Fruit fly (Drosophila melanogaster) Kc167 (cell line): ENCODE data around the gene mge.

ENCODE experiments used
- Myc ChIP-seq: fragments of >200 bp; optimal IDR thresholded peaks from 2 replicates; lab custom pipeline; 2017; ENCODE audit warnings: missing external identifiers
- Sin3A ChIP-seq: fragments of >200 bp; optimal IDR thresholded peaks from 2 replicates; lab custom pipeline; 2018; ENCODE audit warnings: missing external identifiers
- h ChIP-seq: fragments of >200 bp; optimal IDR thresholded peaks from 3 replicates; lab custom pipeline; 2018; ENCODE audit warnings: missing external identifiers
- insv ChIP-seq: fragments of >200 bp; optimal IDR thresholded peaks from 3 replicates; lab custom pipeline; 2018; ENCODE audit warnings: missing external identifiers
- psq ChIP-seq: fragments of >200 bp; optimal IDR thresholded peaks from 2 replicates; lab custom pipeline; 2017; ENCODE audit warnings: missing external identifiers
- ttk ChIP-seq: sonication (Bioruptor generic); optimal IDR thresholded peaks from 2 replicates; lab custom pipeline; 2017; ENCODE audit warnings: missing external identifiers

Gene mge

dm6 chr3L:3862504-3863380 is 47.0 kb downstream of the mge start:
- TF ChIP-seq psq (lab: Kevin White, UChicago) (no peak), ttk (no peak), Myc (lab: Kevin White, UChicago) (no peak), h (lab: Kevin White, UChicago) (no peak), insv (no peak), Sin3A (lab: Kevin White, UChicago) (no peak)
